Worm (Caenorhabditis elegans) whole organism, L2 larva: ENCODE data around the gene glb-23.

Experiments
- F13H6.1 ChIP-seq: sonication (generic microtip); optimal IDR thresholded peaks from 2 replicates; lab custom pipeline; 2016; ENCODE audit warnings: missing genetic modification characterization, missing compliant biosample characterization
- aly-2 ChIP-seq: fragments of 150-350 bp; optimal IDR thresholded peaks from 2 replicates; lab custom pipeline; 2014; ENCODE audit warnings: missing biosample characterization, missing genetic modification characterization
- blmp-1 ChIP-seq: sonication (generic microtip); optimal IDR thresholded peaks from 2 replicates; lab custom pipeline; 2017; ENCODE audit warnings: missing genetic modification characterization, mild to moderate bottlenecking, missing compliant biosample characterization, antibody characterized with exemption, moderate library complexity; ENCODE audit not compliant: insufficient read depth
- elt-3 ChIP-seq: sonication (generic microtip); optimal IDR thresholded peaks from 2 replicates; lab custom pipeline; 2017; ENCODE audit warnings: missing biosample characterization, missing genetic modification characterization
- lin-13 ChIP-seq: fragments of 150-350 bp; optimal IDR thresholded peaks from 2 replicates; lab custom pipeline; 2014; ENCODE audit warnings: missing biosample characterization, missing genetic modification reagents, missing genetic modification characterization
- lsy-2 ChIP-seq, 2 experiments: fragments of 150-350 bp in 1 of 2; sonication (generic microtip) in 1 of 2; optimal IDR thresholded peaks; 2 replicates each; lab custom pipeline; 2014 to 2017; ENCODE audit warnings: missing biosample characterization in 2 of 2, missing genetic modification characterization in 2 of 2
- nhr-237 ChIP-seq: fragments of 150-350 bp; optimal IDR thresholded peaks from 2 replicates; lab custom pipeline; 2014; ENCODE audit warnings: missing biosample characterization, missing genetic modification characterization
- nhr-25 ChIP-seq: fragments of 150-350 bp; sonication (generic microtip); optimal IDR thresholded peaks from 3 replicates; lab custom pipeline; 2014; ENCODE audit warnings: missing biosample characterization, missing genetic modification characterization
- unc-55 ChIP-seq: fragments of 150-350 bp; sonication (generic microtip); optimal IDR thresholded peaks from 3 replicates; lab custom pipeline; 2014; ENCODE audit warnings: missing biosample characterization, missing genetic modification reagents, missing genetic modification characterization

- no peak for TF ChIP-seq elt-3
- TF ChIP-seq lin-13 (GFP tag; lab: Kevin White, UChicago), result no peak
- no peak for TF ChIP-seq unc-55 (GFP tag; lab: Kevin White, UChicago)
- TF ChIP-seq aly-2 (tag; lab: Kevin White, UChicago), result no peak
- TF ChIP-seq blmp-1, result peak; percentile 77
- TF ChIP-seq nhr-237 (tag; lab: Kevin White, UChicago), result no peak
- peak; percentile 43 for TF ChIP-seq F13H6.1 (tag; lab: Kevin White, UChicago)
- peak; percentile 70 for TF ChIP-seq nhr-25 (tag; lab: Kevin White, UChicago)
- TF ChIP-seq lsy-2 (tag; optimal IDR thresholded peaks at IDR 0.05; lab: Kevin White, UChicago), result no peak
Observed at ce11 chrIV:7188528-7189422, 30.5 kb downstream of the glb-23 start, which contains the start of gene srlf-7.
